Fruit fly (Drosophila melanogaster) whole organism, adult: ENCODE measurements around the gene RIOK2.
A peak's percentile ranks its signal among the peaks of the same experiment; 100 is the strongest.

Experiments
- CG33017 ChIP-seq: fragments of 200-800 bp; sonication (Bioruptor generic); optimal IDR thresholded peaks from 2 replicates; lab custom pipeline; 2018; ENCODE audit warnings: missing biosample characterization, mild to moderate bottlenecking, missing genetic modification characterization, moderate library complexity
- Mnt ChIP-seq: fragments of 200-800 bp; sonication (Bioruptor generic); optimal IDR thresholded peaks from 2 replicates; lab custom pipeline; 2016; ENCODE audit warnings: missing biosample characterization, mild to moderate bottlenecking, missing genetic modification characterization
- cic ChIP-seq: fragments of 200-800 bp; sonication (Bioruptor generic); optimal IDR thresholded peaks from 2 replicates; lab custom pipeline; 2017; ENCODE audit warnings: missing biosample characterization, mild to moderate bottlenecking, missing genetic modification characterization, moderate library complexity
- kay ChIP-seq: fragments of 200-800 bp; sonication (Bioruptor generic); peaks from one replicate; lab custom pipeline; 2016; ENCODE audit warnings: missing biosample characterization, missing genetic modification characterization, borderline replicate concordance

Gene RIOK2

dm6 chr3R:25313771-25314170 is 48.1 kb downstream of the RIOK2 start, which contains the start of gene CG31087:
TSS of gene CG31087 (minus strand) at chr3R:25313833.
- TF ChIP-seq Mnt (GFP tag; lab: Kevin White, UChicago) (no peak), cic (GFP tag; lab: Kevin White, UChicago) (peak; percentile 63)

DNA sequence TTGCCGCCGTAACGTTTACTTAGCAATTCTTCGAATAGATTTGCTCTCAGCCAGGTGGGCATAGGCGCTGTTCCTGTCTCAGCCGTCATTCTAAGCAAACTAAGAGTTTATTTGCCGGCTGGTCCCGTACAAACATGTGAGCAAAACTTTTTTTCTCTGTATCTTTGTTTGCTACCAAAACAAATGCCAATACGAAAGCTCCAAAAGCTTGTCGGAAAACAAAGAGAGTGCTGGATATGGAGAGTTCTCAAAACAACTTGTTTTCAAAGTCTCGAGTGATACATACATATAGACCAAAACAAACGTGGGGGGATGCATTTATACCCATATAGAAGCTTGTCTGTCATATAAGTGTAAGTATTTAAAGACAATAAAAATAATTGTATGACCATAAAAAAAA is 50.4 kb downstream of the RIOK2 start, which contains the start of gene CG10559:
Gene CG10559 (minus strand): TSS at position 101 of the 400 bp plus-strand sequence.
- TF ChIP-seq kay (GFP tag; lab: Kevin White, UChicago): peak; percentile 73
- TF ChIP-seq cic (GFP tag; lab: Kevin White, UChicago): peak; percentile 20
- TF ChIP-seq CG33017: no peak
